Worm (Caenorhabditis elegans): ENCODE results near the gene ttll-11.

ttll-11 gene

ce11 chrIV:8654115-8654628 lies 43.4 kb upstream of the ttll-11 start, which contains the start of gene C49C8.1:
Gene C49C8.1 (plus strand): TSS chrIV:8654578.
- TF ChIP-seq nhr-179 (tag; optimal IDR thresholded peaks at IDR 0.05) (no peak), lin-54 (GFP tag; optimal IDR thresholded peaks at IDR 0.05) (no peak), mel-28 (tag; optimal IDR thresholded peaks at IDR 0.05; ENCODE audit: borderline replicate concordance) (no peak), egrh-3 (GFP tag; IDR thresholded peaks at IDR 0.05) (no peak), T07F8.4 (tag; optimal IDR thresholded peaks at IDR 0.05) (no peak), bed-1 (GFP tag; IDR thresholded peaks at IDR 0.05) (no peak), pbrm-1 (GFP tag; IDR thresholded peaks at IDR 0.05) (no peak), lsl-1 (GFP tag; optimal IDR thresholded peaks at IDR 0.05) (no peak), unc-62 (GFP tag; optimal IDR thresholded peaks at IDR 0.05) (no peak), C06A6.2 (GFP tag; conservative IDR thresholded peaks at IDR 0.05) (no peak), ztf-18 (tag; optimal IDR thresholded peaks at IDR 0.05) (no peak)

ce11 chrIV:8658122-8658521 lies 39.4 kb upstream of the ttll-11 start, which contains the start of gene C49C8.6:
Gene C49C8.6 (minus strand): TSS chrIV:8658222.
- no peak for TF ChIP-seq pha-4 (tag; optimal IDR thresholded peaks at IDR 0.05)
- no peak for TF ChIP-seq rcor-1 (GFP tag; IDR thresholded peaks at IDR 0.05)
- no peak for TF ChIP-seq F39B2.1 (GFP tag; IDR thresholded peaks at IDR 0.05)
- TF ChIP-seq gei-17 (GFP tag; optimal IDR thresholded peaks at IDR 0.05), result no peak
- no peak for TF ChIP-seq B0019.2 (GFP tag; conservative IDR thresholded peaks at IDR 0.05)
- no peak for TF ChIP-seq snpc-1.1 (tag; optimal IDR thresholded peaks at IDR 0.05; ENCODE audit: insufficient read depth)
- no peak for TF ChIP-seq D2030.7 (GFP tag; IDR thresholded peaks at IDR 0.05)
- TF ChIP-seq ztf-18 (tag; optimal IDR thresholded peaks at IDR 0.05), result no peak
- no peak for TF ChIP-seq ceh-27 (GFP tag; optimal IDR thresholded peaks at IDR 0.05)
- TF ChIP-seq mcd-1 (GFP tag; IDR thresholded peaks at IDR 0.05), result no peak
- no peak for TF ChIP-seq egrh-3 (GFP tag; IDR thresholded peaks at IDR 0.05)
- TF ChIP-seq lsy-27 (tag; optimal IDR thresholded peaks at IDR 0.05; ENCODE audit: borderline replicate concordance, insufficient read depth), result no peak
- no peak for TF ChIP-seq ztf-22 (GFP tag; optimal IDR thresholded peaks at IDR 0.05)
- TF ChIP-seq efl-1 (GFP tag; optimal IDR thresholded peaks at IDR 0.05), result no peak
- TF ChIP-seq unc-130 (GFP tag; optimal IDR thresholded peaks at IDR 0.05), result no peak
- TF ChIP-seq dpff-1 (tag; optimal IDR thresholded peaks at IDR 0.05), result no peak
- TF ChIP-seq athp-1 (tag; optimal IDR thresholded peaks at IDR 0.05), result no peak
- no peak for TF ChIP-seq ets-4 (GFP tag; optimal IDR thresholded peaks at IDR 0.05)
- TF ChIP-seq nhr-90 (tag; optimal IDR thresholded peaks at IDR 0.05), result no peak
- no peak for TF ChIP-seq T07F8.4 (tag; optimal IDR thresholded peaks at IDR 0.05)

- TF ChIP-seq madf-6 (GFP tag; IDR thresholded peaks at IDR 0.05) (no peak), attf-3 (GFP tag; conservative IDR thresholded peaks at IDR 0.05) (peak; percentile 94), lin-40 (tag; optimal IDR thresholded peaks at IDR 0.05) (no peak), ztf-26 (tag; optimal IDR thresholded peaks at IDR 0.05) (no peak)
These were observed 31.8 kb upstream of the ttll-11 start for ce11 chrIV:8665778-8666177.

ce11 chrIV:8667155-8667554 lies 30.4 kb upstream of the ttll-11 start:
- peak; percentile 63; the same call in 1 of the 2 replicates for TF ChIP-seq egrh-3 (GFP tag; IDR thresholded peaks at IDR 0.05)

- TF ChIP-seq F33H1.4 (GFP tag; IDR thresholded peaks at IDR 0.05) (no peak), die-1 (tag; optimal IDR thresholded peaks at IDR 0.05) (no peak), him-1 (tag; optimal IDR thresholded peaks at IDR 0.05) (no peak), Y53F4B.3 (GFP tag; IDR thresholded peaks at IDR 0.05) (no peak), attf-5 (GFP tag; optimal IDR thresholded peaks at IDR 0.05) (no peak), egl-44 (GFP tag; IDR thresholded peaks at IDR 0.05) (no peak), hsf-1 (GFP tag; IDR thresholded peaks at IDR 0.05) (no peak)
These were observed 28.9 kb upstream of the ttll-11 start, which contains the start of gene cdh-5 for ce11 chrIV:8668635-8669034. Gene cdh-5 (plus strand): TSS chrIV:8668935.
